Worm (Caenorhabditis elegans) whole organism, early embryonic: ENCODE measurements around the gene tam-1.

Experiments used
- F13C5.2 ChIP-seq: sonication (generic microtip); optimal IDR thresholded peaks from 2 replicates; lab custom pipeline; 2017; ENCODE audit warnings: mild to moderate bottlenecking, missing genetic modification characterization, inconsistent platforms, missing compliant biosample characterization
- ama-1 ChIP-seq: fragments of 150-350 bp; optimal IDR thresholded peaks from 2 replicates; lab custom pipeline; 2014
- ceh-13 ChIP-seq: fragments of 200-800 bp; sonication (Bioruptor generic); optimal IDR thresholded peaks from 2 replicates; lab custom pipeline; 2018; ENCODE audit warnings: mild to moderate bottlenecking, missing genetic modification characterization, missing compliant biosample characterization
- ets-7 ChIP-seq: sonication (generic microtip); optimal IDR thresholded peaks from 2 replicates; lab custom pipeline; 2016; ENCODE audit warnings: missing genotype, missing genetic modification characterization, missing compliant biosample characterization
- flt-1 ChIP-seq: fragments of 200-800 bp; sonication (Bioruptor generic); IDR thresholded peaks from 2 replicates; pipeline ENCODE4 v1.3.6; 2022; ENCODE audit warnings: missing genetic modification characterization, missing compliant biosample characterization
- hmbx-1 ChIP-seq: sonication (generic microtip); optimal IDR thresholded peaks from 2 replicates; lab custom pipeline; 2016; ENCODE audit warnings: mild to moderate bottlenecking, missing genetic modification characterization, missing compliant biosample characterization
- hmg-4 ChIP-seq: fragments of 200-800 bp; sonication (Bioruptor generic); optimal IDR thresholded peaks from 2 replicates; lab custom pipeline; 2018; ENCODE audit warnings: mild to moderate bottlenecking, missing genetic modification characterization, missing compliant biosample characterization
- pes-1 ChIP-seq: fragments of 200-800 bp; sonication (Bioruptor generic); IDR thresholded peaks from 2 replicates; pipeline ENCODE4 v1.3.6; 2022; ENCODE audit warnings: missing genetic modification reagents, missing genetic modification characterization, missing compliant biosample characterization
- scrt-1 ChIP-seq: fragments of 200-800 bp; sonication (Bioruptor generic); IDR thresholded peaks from 2 replicates; pipeline ENCODE4 v1.3.6; 2022; ENCODE audit warnings: missing genetic modification characterization, missing compliant biosample characterization
- sea-1 ChIP-seq: fragments of 200-800 bp; sonication (Bioruptor generic); conservative IDR thresholded peaks from 2 replicates; pipeline ENCODE4 v1.3.6; 2022; ENCODE audit warnings: missing genetic modification characterization, missing compliant biosample characterization
- tbx-11 ChIP-seq: fragments of 200-800 bp; sonication (Bioruptor generic); IDR thresholded peaks from 2 replicates; pipeline ENCODE4 v1.3.6; 2022; ENCODE audit warnings: missing genetic modification characterization, missing compliant biosample characterization
- tbx-37 ChIP-seq: fragments of 200-800 bp; sonication (Bioruptor generic); conservative IDR thresholded peaks from 2 replicates; pipeline ENCODE4 v1.3.6; 2022; ENCODE audit warnings: missing genetic modification reagents, missing genetic modification characterization, missing compliant biosample characterization
- tra-4 ChIP-seq: sonication (generic microtip); optimal IDR thresholded peaks from 2 replicates; lab custom pipeline; 2017; ENCODE audit warnings: missing genetic modification characterization, missing compliant biosample characterization

DNA sequence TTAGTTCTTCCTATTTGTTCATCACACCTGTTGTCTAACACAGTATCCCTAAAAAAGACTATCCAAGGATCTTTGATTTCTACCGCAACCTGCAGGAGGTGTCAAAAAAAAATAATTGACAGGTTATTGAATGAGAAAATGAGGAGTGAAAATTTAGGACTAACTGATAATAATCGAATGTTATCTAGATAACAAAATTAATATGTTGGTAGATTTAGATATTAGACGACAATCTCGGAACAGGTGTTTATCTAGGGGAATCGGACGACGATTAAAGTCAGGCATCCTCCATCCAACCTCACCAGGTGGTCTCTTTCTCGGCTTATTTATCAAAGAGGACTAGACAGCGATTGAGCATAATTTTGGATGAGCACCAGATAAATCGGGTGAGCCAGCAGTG lies 5.9 kb upstream of the tam-1 start:
- TF ChIP-seq pes-1 (GFP tag; lab: Robert Waterston, UW): no peak
- TF ChIP-seq hmbx-1 (tag; lab: Kevin White, UChicago): no peak
- TF ChIP-seq F13C5.2 (tag; lab: Kevin White, UChicago): no peak
- no peak for TF ChIP-seq tra-4 (tag; lab: Kevin White, UChicago)
- no peak for TF ChIP-seq tbx-11 (GFP tag; lab: Robert Waterston, UW)
- no peak for TF ChIP-seq ama-1 (lab: Kevin White, UChicago)
- TF ChIP-seq tbx-37: no peak
- no peak for TF ChIP-seq flt-1 (GFP tag; lab: Robert Waterston, UW)
- no peak for TF ChIP-seq ets-7 (tag; lab: Kevin White, UChicago)
- no peak for TF ChIP-seq ceh-13
- no peak for TF ChIP-seq sea-1
- TF ChIP-seq hmg-4: no peak
- no peak for TF ChIP-seq scrt-1
